Worm (Caenorhabditis elegans): ENCODE measurements around the gene ect-2.

ect-2 gene

ce11 chrII:10784248-10784647, 486 bp upstream of the ect-2 start:
- TF ChIP-seq ets-5 (GFP tag; IDR thresholded peaks at IDR 0.05) (no peak), aha-1 (tag; optimal IDR thresholded peaks at IDR 0.05) (no peak), ama-1 (optimal IDR thresholded peaks at IDR 0.05) (no peak), efl-1 (optimal IDR thresholded peaks at IDR 0.05) (no peak), efl-1 (GFP tag; optimal IDR thresholded peaks at IDR 0.05 in 1 of 2) (peak in 1 of 2 experiments; percentile 41), nhr-20 (tag; optimal IDR thresholded peaks at IDR 0.05) (no peak)

ce11 chrII:10778026-10778425, 5.7 kb downstream of the ect-2 start, which contains the start of gene mpz-1:
Gene mpz-1 (minus strand): TSS chrII:10778126.
- TF ChIP-seq hlh-4 (tag; optimal IDR thresholded peaks at IDR 0.05) (no peak), fos-1 (tag; optimal IDR thresholded peaks at IDR 0.05) (no peak), tbx-2 (tag; optimal IDR thresholded peaks at IDR 0.05) (no peak), zag-1 (tag; optimal IDR thresholded peaks at IDR 0.05) (no peak), nhr-90 (tag; optimal IDR thresholded peaks at IDR 0.05; ENCODE audit: poor library complexity) (no peak), lin-13 (GFP tag; optimal IDR thresholded peaks at IDR 0.05) (no peak), nhr-12 (tag; optimal IDR thresholded peaks at IDR 0.05) (no peak), snpc-4 (tag; optimal IDR thresholded peaks at IDR 0.05) (no peak), jun-1 (tag; optimal IDR thresholded peaks at IDR 0.05) (no peak), hlh-17 (GFP tag; optimal IDR thresholded peaks at IDR 0.05; ENCODE audit: borderline replicate concordance) (no peak), unc-130 (tag; optimal IDR thresholded peaks at IDR 0.05) (no peak), nhr-47 (tag; optimal IDR thresholded peaks at IDR 0.05) (no peak), pag-3 (tag; optimal IDR thresholded peaks at IDR 0.05; ENCODE audit: borderline replicate concordance, insufficient read depth) (no peak), unc-98 (GFP tag; IDR thresholded peaks at IDR 0.05) (no peak), nhr-71 (tag; optimal IDR thresholded peaks at IDR 0.05) (no peak), unc-86 (tag; optimal IDR thresholded peaks at IDR 0.05) (no peak), aly-2 (tag; optimal IDR thresholded peaks at IDR 0.05) (no peak), lin-35 (GFP tag; optimal IDR thresholded peaks at IDR 0.05) (no peak)

- TF ChIP-seq ets-5 (GFP tag; IDR thresholded peaks at IDR 0.05) (no peak), nhr-47 (tag; optimal IDR thresholded peaks at IDR 0.05) (peak; percentile 20), mep-1 (tag; optimal IDR thresholded peaks at IDR 0.05) (no peak), ama-1 (optimal IDR thresholded peaks at IDR 0.05) (no peak), alr-1 (tag; optimal IDR thresholded peaks at IDR 0.05; ENCODE audit: borderline replicate concordance) (no peak), F16B12.6 (tag; optimal IDR thresholded peaks at IDR 0.05) (no peak), lin-13 (GFP tag; optimal IDR thresholded peaks at IDR 0.05) (no peak), grh-1 (GFP tag; IDR thresholded peaks at IDR 0.05) (no peak), lin-39 (tag; optimal IDR thresholded peaks at IDR 0.05) (no peak), vab-15 (tag; optimal IDR thresholded peaks at IDR 0.05) (no peak), Y116A8C.19 (tag; optimal IDR thresholded peaks at IDR 0.05; ENCODE audit: borderline replicate concordance) (no peak), ceh-8 (GFP tag; optimal IDR thresholded peaks at IDR 0.05) (no peak), lin-14 (GFP tag; optimal IDR thresholded peaks at IDR 0.05) (peak; percentile 47), elt-2 (tag; optimal IDR thresholded peaks at IDR 0.05) (no peak), nhr-11 (tag; optimal IDR thresholded peaks at IDR 0.05) (no peak), unc-86 (tag; optimal IDR thresholded peaks at IDR 0.05) (no peak), nhr-28 (tag; optimal IDR thresholded peaks at IDR 0.05) (no peak), nhr-85 (tag) (no peak), nhr-71 (tag; optimal IDR thresholded peaks at IDR 0.05) (peak; percentile 23), aha-1 (tag; optimal IDR thresholded peaks at IDR 0.05) (no peak), isw-1 (GFP tag; IDR thresholded peaks at IDR 0.05) (no peak), snu-23 (GFP tag; optimal IDR thresholded peaks at IDR 0.05) (no peak), fkh-8 (tag; optimal IDR thresholded peaks at IDR 0.05) (peak; percentile 0), dsc-1 (tag; optimal IDR thresholded peaks at IDR 0.05) (no peak), egl-27 (tag; optimal IDR thresholded peaks at IDR 0.05) (no peak), lin-15B (tag; optimal IDR thresholded peaks at IDR 0.05) (no peak), ces-1 (GFP tag; optimal IDR thresholded peaks at IDR 0.05) (peak; percentile 50), nhr-12 (tag; optimal IDR thresholded peaks at IDR 0.05) (no peak), jun-1 (tag; optimal IDR thresholded peaks at IDR 0.05) (no peak), ceh-88 (GFP tag; IDR thresholded peaks at IDR 0.05) (no peak), ceh-63 (GFP tag; optimal IDR thresholded peaks at IDR 0.05) (no peak), pax-3 (tag; optimal IDR thresholded peaks at IDR 0.05) (no peak), rnt-1 (tag; optimal IDR thresholded peaks at IDR 0.05) (peak; percentile 11), lin-35 (GFP tag; optimal IDR thresholded peaks at IDR 0.05) (no peak), fkh-10 (GFP tag; optimal IDR thresholded peaks at IDR 0.05) (peak; percentile 24), hlh-4 (tag; optimal IDR thresholded peaks at IDR 0.05) (no peak), zag-1 (tag; optimal IDR thresholded peaks at IDR 0.05) (no peak)
Measured at ce11 chrII:10769291-10769690, 14.5 kb downstream of the ect-2 start.

Measured in whole organism, L1 larva.